Worm (Caenorhabditis elegans): Measurements from ENCODE around the gene C49C3.9.

ce11 chrIV:17367294-17367693 lies 25.2 kb upstream of the C49C3.9 start, which contains the start of gene zipt-17:
- no peak for TF ChIP-seq blmp-1 (tag; optimal IDR thresholded peaks at IDR 0.05)
- TF ChIP-seq ces-1 (GFP tag; optimal IDR thresholded peaks at IDR 0.05), result no peak
- no peak for TF ChIP-seq elt-3 (tag; optimal IDR thresholded peaks at IDR 0.05)
- TF ChIP-seq nhr-237 (tag; optimal IDR thresholded peaks at IDR 0.05), result no peak
- TF ChIP-seq lsy-2 (tag; optimal IDR thresholded peaks at IDR 0.05), result no peak
- TF ChIP-seq M03D4.4 (tag; optimal IDR thresholded peaks at IDR 0.05), result no peak

Data from whole organism, mixed stage, embryonic.